Worm (Caenorhabditis elegans): ENCODE measurements around the gene scc-2.
A peak's percentile ranks its signal among the peaks of the same experiment; 100 is the strongest.

Gene scc-2

DNA sequence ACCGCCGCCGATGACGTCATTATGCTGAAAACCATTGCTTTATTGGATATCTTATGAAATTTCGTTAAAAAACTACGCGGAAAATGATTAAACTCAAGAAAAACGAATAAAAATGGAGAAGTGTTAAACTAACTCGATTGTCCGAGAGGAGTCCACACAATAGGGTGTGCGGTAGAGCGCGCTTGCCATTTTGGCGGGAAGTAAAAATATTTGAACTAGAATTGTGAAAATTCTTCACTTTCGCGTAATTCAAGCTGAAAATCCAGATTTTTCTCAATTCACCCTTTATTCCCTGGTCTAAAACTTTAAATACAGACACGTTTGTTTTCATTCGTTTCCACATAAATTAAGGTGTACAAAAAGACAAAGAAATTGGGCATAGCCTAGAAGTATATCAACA is 46.9 kb downstream of the scc-2 start, which contains the start of gene F48A11.4 (continued):
- TF ChIP-seq ztf-3 (GFP tag; optimal IDR thresholded peaks at IDR 0.05), result no peak
- TF ChIP-seq attf-5 (GFP tag; optimal IDR thresholded peaks at IDR 0.05), result peak; percentile 77
- TF ChIP-seq sptf-2 (GFP tag; optimal IDR thresholded peaks at IDR 0.05), result no peak
- no peak for TF ChIP-seq nhr-120 (GFP tag; IDR thresholded peaks at IDR 0.05)
- TF ChIP-seq lin-35 (GFP tag; optimal IDR thresholded peaks at IDR 0.05), result peak; percentile 60 to 98 (median 86)
- TF ChIP-seq dox-1 (GFP tag; IDR thresholded peaks at IDR 0.05), result peak; percentile 84
- TF ChIP-seq unc-130 (GFP tag; optimal IDR thresholded peaks at IDR 0.05), result peak; percentile 31
- peak; percentile 78 for TF ChIP-seq F57C9.4 (tag; optimal IDR thresholded peaks at IDR 0.05)
- peak; percentile 85 for TF ChIP-seq tlf-1 (GFP tag; optimal IDR thresholded peaks at IDR 0.05)
- 0 out of 2 replicates have a peak, but pooled peaks have one; percentile 42 for TF ChIP-seq bed-1 (GFP tag; IDR thresholded peaks at IDR 0.05)
- peak; percentile 79 for TF ChIP-seq F52B5.7 (tag; optimal IDR thresholded peaks at IDR 0.05)
- TF ChIP-seq K12H6.12 (tag; optimal IDR thresholded peaks at IDR 0.05), result peak; percentile 68
- TF ChIP-seq Y53F4B.3 (GFP tag; IDR thresholded peaks at IDR 0.05), result no peak
- TF ChIP-seq lin-26 (GFP tag; IDR thresholded peaks at IDR 0.05), result peak; percentile 53; the same call in 1 of the 2 replicates
- peak; percentile 93 for TF ChIP-seq dpl-1 (GFP tag; optimal IDR thresholded peaks at IDR 0.05)
- peak; percentile 28; the same call in 1 of the 2 replicates for TF ChIP-seq cebp-1 (GFP tag; IDR thresholded peaks at IDR 0.05)
- TF ChIP-seq cebp-1 (tag; optimal IDR thresholded peaks at IDR 0.05), result peak; percentile 84
- TF ChIP-seq lag-1 (GFP tag; IDR thresholded peaks at IDR 0.05), result 0 out of 2 replicates have a peak, but pooled peaks have one; percentile 62
- TF ChIP-seq madf-8 (GFP tag; conservative IDR thresholded peaks at IDR 0.05), result peak; percentile 68
- TF ChIP-seq ztf-18 (tag; optimal IDR thresholded peaks at IDR 0.05), result peak; percentile 61
- TF ChIP-seq ceh-58 (GFP tag; IDR thresholded peaks at IDR 0.05), result 0 out of 2 replicates have a peak, but pooled peaks have one; percentile 4
- TF ChIP-seq T26A5.8 (tag; optimal IDR thresholded peaks at IDR 0.05), result no peak
- peak; percentile 45 for TF ChIP-seq chd-7 (tag; optimal IDR thresholded peaks at IDR 0.05)
- TF ChIP-seq attf-3 (GFP tag; conservative IDR thresholded peaks at IDR 0.05), result peak; percentile 71
- peak; percentile 60 for TF ChIP-seq hmg-1.2 (GFP tag; IDR thresholded peaks at IDR 0.05)
- no peak for TF ChIP-seq nfya-1 (tag; optimal IDR thresholded peaks at IDR 0.05; ENCODE audit: borderline replicate concordance, insufficient read depth)
- TF ChIP-seq egl-18 (GFP tag; IDR thresholded peaks at IDR 0.05), result 0 out of 2 replicates have a peak, but pooled peaks have one; percentile 19
- TF ChIP-seq zfh-2 (GFP tag; conservative IDR thresholded peaks at IDR 0.05), result no peak
- TF ChIP-seq madf-6 (GFP tag; IDR thresholded peaks at IDR 0.05), result peak; percentile 82
- no peak for TF ChIP-seq mes-4 (tag; optimal IDR thresholded peaks at IDR 0.05)
- TF ChIP-seq pbrm-1 (GFP tag; IDR thresholded peaks at IDR 0.05), result peak; percentile 90
- TF ChIP-seq nhr-27 (tag; optimal IDR thresholded peaks at IDR 0.05), result no peak
- no peak for TF ChIP-seq T07F8.4 (tag; optimal IDR thresholded peaks at IDR 0.05)
- TF ChIP-seq B0019.2 (GFP tag; conservative IDR thresholded peaks at IDR 0.05), result 0 out of 2 replicates have a peak, but pooled peaks have one; percentile 4
- peak; percentile 79 for TF ChIP-seq ceh-100 (GFP tag; IDR thresholded peaks at IDR 0.05)
- TF ChIP-seq him-1 (tag; optimal IDR thresholded peaks at IDR 0.05), result peak; percentile 88
- TF ChIP-seq Y67H2A.10 (GFP tag; conservative IDR thresholded peaks at IDR 0.05), result no peak
- TF ChIP-seq F10E7.11 (tag; optimal IDR thresholded peaks at IDR 0.05), result no peak
- TF ChIP-seq tbp1 (GFP tag; optimal IDR thresholded peaks at IDR 0.05), result peak; percentile 67
- TF ChIP-seq hmg-20 (GFP tag; IDR thresholded peaks at IDR 0.05), result peak; percentile 78
- TF ChIP-seq bed-2 (GFP tag; IDR thresholded peaks at IDR 0.05), result 0 out of 2 replicates have a peak, but pooled peaks have one; percentile 46
- TF ChIP-seq lin-54 (GFP tag; optimal IDR thresholded peaks at IDR 0.05), result peak; percentile 99
- TF ChIP-seq nhr-80 (tag; optimal IDR thresholded peaks at IDR 0.05), result peak; percentile 10
- TF ChIP-seq F33H1.4 (GFP tag; IDR thresholded peaks at IDR 0.05), result peak; percentile 70
- TF ChIP-seq nhr-90 (tag; optimal IDR thresholded peaks at IDR 0.05), result no peak
- peak; percentile 55 for TF ChIP-seq lsl-1 (GFP tag; optimal IDR thresholded peaks at IDR 0.05)
- TF ChIP-seq hlh-26 (GFP tag; conservative IDR thresholded peaks at IDR 0.05), result no peak
- peak; percentile 50 for TF ChIP-seq hrde-1 (tag; optimal IDR thresholded peaks at IDR 0.05; ENCODE audit: borderline replicate concordance)
- no peak for TF ChIP-seq F39B2.1 (GFP tag; IDR thresholded peaks at IDR 0.05)

All from whole organism, young adult.